Worm (Caenorhabditis elegans) whole organism, young adult: ENCODE measurements around the gene tag-293.

Experiments
- B0035.1 ChIP-seq: sonication (generic microtip); optimal IDR thresholded peaks from 2 replicates; lab custom pipeline; 2016; ENCODE audit warnings: missing genetic modification characterization, mild to moderate bottlenecking, missing compliant biosample characterization, missing genotype, missing genetic modification reagents
- B0261.1 ChIP-seq: sonication (generic microtip); optimal IDR thresholded peaks from 2 replicates; lab custom pipeline; 2016; ENCODE audit warnings: mild to moderate bottlenecking, missing genetic modification characterization, moderate library complexity, missing compliant biosample characterization
- B0336.3 ChIP-seq: fragments of 200-800 bp; sonication (Bioruptor generic); IDR thresholded peaks from 2 replicates; pipeline ENCODE4 v1.3.6; 2022; ENCODE audit warnings: missing genetic modification characterization, missing compliant biosample characterization
- F23B12.7 ChIP-seq: sonication (generic microtip); optimal IDR thresholded peaks from 2 replicates; lab custom pipeline; 2017; ENCODE audit warnings: missing genetic modification characterization, mild to moderate bottlenecking, missing compliant biosample characterization, antibody characterized with exemption, moderate library complexity; ENCODE audit not compliant: insufficient read depth
- F52B5.7 ChIP-seq: sonication (generic microtip); optimal IDR thresholded peaks from 2 replicates; lab custom pipeline; 2016; ENCODE audit warnings: mild to moderate bottlenecking, missing genetic modification characterization, missing compliant biosample characterization
- F57C9.4 ChIP-seq: sonication (generic microtip); optimal IDR thresholded peaks from 2 replicates; lab custom pipeline; 2017; ENCODE audit warnings: mild to moderate bottlenecking, missing genetic modification characterization, missing compliant biosample characterization
- Y53F4B.3 ChIP-seq: fragments of 200-800 bp; sonication (Bioruptor generic); IDR thresholded peaks from 2 replicates; pipeline ENCODE4 v1.3.6; 2022; ENCODE audit warnings: missing genetic modification reagents, missing genetic modification characterization, missing compliant biosample characterization
- atf-7 ChIP-seq: sonication (generic microtip); optimal IDR thresholded peaks from 2 replicates; lab custom pipeline; 2017; ENCODE audit warnings: mild to moderate bottlenecking, missing genetic modification characterization, missing compliant biosample characterization
- bed-2 ChIP-seq: fragments of 200-800 bp; sonication (Bioruptor generic); IDR thresholded peaks from 2 replicates; pipeline ENCODE4 v1.3.6; 2022; ENCODE audit warnings: missing genetic modification reagents, missing genetic modification characterization, missing compliant biosample characterization
- ceh-40 ChIP-seq: fragments of 200-800 bp; sonication (Bioruptor generic); IDR thresholded peaks from 2 replicates; pipeline ENCODE4 v1.3.6; 2022; ENCODE audit warnings: missing genetic modification characterization, missing compliant biosample characterization
- ceh-58 ChIP-seq: fragments of 200-800 bp; sonication (Bioruptor generic); IDR thresholded peaks from 2 replicates; pipeline ENCODE4 v1.3.6; 2022; ENCODE audit warnings: missing genetic modification characterization, missing compliant biosample characterization
- ceh-79 ChIP-seq: sonication (generic microtip); optimal IDR thresholded peaks from 2 replicates; lab custom pipeline; 2017; ENCODE audit warnings: mild to moderate bottlenecking, missing genetic modification characterization, missing compliant biosample characterization
- chd-7 ChIP-seq: sonication (generic microtip); optimal IDR thresholded peaks from 2 replicates; lab custom pipeline; 2016; ENCODE audit warnings: mild to moderate bottlenecking, missing genetic modification characterization, moderate library complexity, missing compliant biosample characterization
- him-1 ChIP-seq: sonication (generic microtip); optimal IDR thresholded peaks from 2 replicates; lab custom pipeline; 2016; ENCODE audit warnings: missing genotype, missing genetic modification reagents, missing genetic modification characterization, missing compliant biosample characterization
- hmg-1.2 ChIP-seq: fragments of 200-800 bp; sonication (Bioruptor generic); IDR thresholded peaks from 2 replicates; pipeline ENCODE4 v1.3.6; 2022; ENCODE audit warnings: missing genetic modification reagents, missing genetic modification characterization, missing compliant biosample characterization
- hmg-20 ChIP-seq: fragments of 200-800 bp; sonication (Bioruptor generic); IDR thresholded peaks from 2 replicates; pipeline ENCODE4 v1.3.6; 2022; ENCODE audit warnings: missing genetic modification reagents, missing genetic modification characterization, missing compliant biosample characterization
- hsf-1 ChIP-seq: fragments of 200-800 bp; sonication (Bioruptor generic); IDR thresholded peaks from 2 replicates; pipeline ENCODE4 v1.3.6; 2022; ENCODE audit warnings: missing genetic modification reagents, missing genetic modification characterization, missing compliant biosample characterization
- let-526 ChIP-seq: fragments of 200-800 bp; sonication (Bioruptor generic); IDR thresholded peaks from 2 replicates; pipeline ENCODE4 v1.3.6; 2022; ENCODE audit warnings: missing genetic modification reagents, missing genetic modification characterization, missing compliant biosample characterization
- lin-35 ChIP-seq, 3 experiments: fragments of 150-350 bp in 2 of 3; sonication (generic microtip) in 1 of 3; optimal IDR thresholded peaks; 2 replicates each; lab custom pipeline; 2014 to 2018; ENCODE audit warnings: missing biosample characterization in 3 of 3, missing genetic modification characterization in 3 of 3, missing genetic modification reagents in 3 of 3
- lir-1 ChIP-seq: fragments of 200-800 bp; sonication (Bioruptor generic); conservative IDR thresholded peaks from 2 replicates; pipeline ENCODE4 v1.3.6; 2022; ENCODE audit warnings: missing genetic modification reagents, missing genetic modification characterization, missing compliant biosample characterization
- madf-10 ChIP-seq: sonication (generic microtip); optimal IDR thresholded peaks from 2 replicates; lab custom pipeline; 2016; ENCODE audit warnings: mild to moderate bottlenecking, missing genetic modification characterization, missing compliant biosample characterization
- nfyb-1 ChIP-seq: fragments of 200-800 bp; sonication (Bioruptor generic); IDR thresholded peaks from 2 replicates; pipeline ENCODE4 v1.3.6; 2022; ENCODE audit warnings: missing genetic modification reagents, missing genetic modification characterization, missing compliant biosample characterization
- nhr-80 ChIP-seq: sonication (generic microtip); optimal IDR thresholded peaks from 2 replicates; lab custom pipeline; 2016; ENCODE audit warnings: missing genetic modification characterization, missing compliant biosample characterization
- nhr-90 ChIP-seq: sonication (generic microtip); optimal IDR thresholded peaks from 2 replicates; lab custom pipeline; 2016; ENCODE audit warnings: missing genotype, mild to moderate bottlenecking, missing genetic modification characterization, missing compliant biosample characterization
- pha-4 ChIP-seq: fragments of 150-350 bp; sonication (generic microtip); optimal IDR thresholded peaks from 2 replicates; lab custom pipeline; 2014; ENCODE audit warnings: missing biosample characterization, missing genetic modification reagents, missing genetic modification characterization
- rcor-1 ChIP-seq: fragments of 200-800 bp; sonication (Bioruptor generic); IDR thresholded peaks from 2 replicates; pipeline ENCODE4 v1.3.6; 2022; ENCODE audit warnings: missing genetic modification reagents, missing genetic modification characterization, missing compliant biosample characterization
- rec-8 ChIP-seq, 2 experiments: sonication (generic microtip); optimal IDR thresholded peaks; 2 replicates each; lab custom pipeline; 2016; ENCODE audit warnings: mild to moderate bottlenecking in 2 of 2, missing genetic modification characterization in 2 of 2, missing genetic modification reagents in 2 of 2, missing genotype in 2 of 2, missing biosample characterization in 1 of 2, missing compliant biosample characterization in 1 of 2, moderate library complexity in 1 of 2
- sdz-38 ChIP-seq: sonication (generic microtip); optimal IDR thresholded peaks from 2 replicates; lab custom pipeline; 2016; ENCODE audit warnings: missing genotype, missing genetic modification characterization, missing compliant biosample characterization
- sea-2 ChIP-seq: fragments of 200-800 bp; sonication (Bioruptor generic); IDR thresholded peaks from 2 replicates; pipeline ENCODE4 v1.3.6; 2022; ENCODE audit warnings: missing genetic modification characterization, missing compliant biosample characterization
- snpc-1.1 ChIP-seq: sonication (generic microtip); optimal IDR thresholded peaks from 2 replicates; lab custom pipeline; 2017; ENCODE audit warnings: missing genetic modification characterization, mild to moderate bottlenecking, missing compliant biosample characterization, antibody characterized with exemption, moderate library complexity, missing genotype, missing genetic modification reagents; ENCODE audit not compliant: insufficient read depth
- snpc-1.3 ChIP-seq: sonication (generic microtip); optimal IDR thresholded peaks from 2 replicates; lab custom pipeline; 2017; ENCODE audit warnings: missing genetic modification characterization, mild to moderate bottlenecking, missing compliant biosample characterization, antibody characterized with exemption, moderate library complexity, missing genotype, missing genetic modification reagents; ENCODE audit not compliant: insufficient read depth
- unc-130 ChIP-seq: sonication (generic microtip); optimal IDR thresholded peaks from 2 replicates; lab custom pipeline; 2016; ENCODE audit warnings: missing genetic modification reagents, missing genetic modification characterization, missing compliant biosample characterization
- zfh-2 ChIP-seq: fragments of 200-800 bp; sonication (Bioruptor generic); conservative IDR thresholded peaks from 2 replicates; pipeline ENCODE4 v1.3.6; 2022; ENCODE audit warnings: missing genetic modification reagents, missing genetic modification characterization, missing compliant biosample characterization

Gene tag-293

DNA sequence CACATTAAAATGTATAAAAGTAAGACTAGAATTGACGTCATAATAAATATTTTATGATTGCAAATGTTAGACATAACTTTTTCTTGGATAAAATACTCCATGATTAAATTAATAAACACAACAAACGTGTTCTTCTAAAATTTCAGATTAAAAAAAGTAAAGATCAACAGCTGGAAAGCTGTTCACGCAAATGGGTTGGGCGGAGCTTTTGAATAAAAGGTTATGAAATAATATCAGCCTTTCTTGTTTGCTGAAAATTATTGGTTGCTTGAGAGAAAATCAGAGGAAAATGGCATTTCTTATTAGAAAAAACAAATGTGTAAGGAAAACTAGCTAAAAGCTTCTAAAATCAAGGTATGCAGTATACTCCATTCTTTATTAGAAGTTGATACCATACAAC, 32.4 kb upstream of the tag-293 start, which contains the start of gene C02H6.3:
Gene C02H6.3 (minus strand): TSS at position 101 of the 400 bp plus-strand sequence.
- no peak for TF ChIP-seq him-1 (tag; lab: Kevin White, UChicago)
- no peak for TF ChIP-seq F57C9.4 (tag; lab: Kevin White, UChicago)

DNA sequence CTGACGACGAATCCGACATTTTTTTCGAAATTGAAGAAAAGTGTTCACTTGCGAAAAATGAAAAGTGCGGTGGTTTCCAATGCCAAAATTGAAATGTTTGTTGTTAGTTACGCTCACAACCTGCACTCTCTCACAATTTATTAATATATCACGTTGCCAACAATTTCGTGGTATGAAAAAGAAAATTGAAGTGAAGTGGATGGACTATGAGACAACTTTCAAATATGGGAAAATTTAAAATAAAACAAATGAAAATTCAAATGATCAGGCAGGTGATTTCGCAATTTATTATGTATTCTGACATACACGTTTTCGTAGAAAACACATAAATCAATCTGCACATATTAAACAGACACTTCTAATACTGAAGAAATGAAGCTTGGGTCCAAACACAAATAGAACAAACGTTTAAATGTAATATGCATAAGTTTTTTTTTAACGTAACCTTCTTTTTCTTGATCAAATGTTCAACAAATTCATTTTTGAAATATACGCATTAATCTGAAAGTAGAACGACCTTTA, 30.7 kb upstream of the tag-293 start, which contains the start of gene srp-6:
Gene srp-6 (minus strand): TSS at position 51 of the 522 bp plus-strand sequence.
- TF ChIP-seq nfyb-1 (no peak), chd-7 (tag; lab: Kevin White, UChicago) (no peak)
- TF ChIP-seq, all 124 proteins: peak for 0

DNA sequence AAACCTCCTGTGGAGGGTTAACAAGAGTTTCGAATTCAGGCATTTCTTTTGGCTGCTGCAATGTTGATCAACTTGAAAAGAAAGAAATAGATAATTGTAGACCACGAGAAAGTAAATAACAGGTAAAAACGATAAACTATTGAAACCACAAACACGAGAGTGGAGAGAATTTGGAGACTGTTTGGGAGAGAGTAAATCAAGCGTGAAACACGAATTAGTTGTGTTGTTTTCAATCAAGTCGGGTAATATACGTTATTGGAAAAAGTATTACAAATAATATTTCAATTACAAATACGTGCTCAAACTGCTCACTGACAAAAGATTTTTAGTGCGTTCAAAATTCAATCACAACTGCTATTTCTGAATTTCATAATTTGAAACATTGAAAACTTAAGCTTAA, 25.6 kb upstream of the tag-293 start, which contains the start of gene C03G6.17:
Gene C03G6.17 (minus strand): TSS at position 101 of the 400 bp plus-strand sequence.
- TF ChIP-seq snpc-1.3 (tag; lab: Kevin White, UChicago): no peak
- TF ChIP-seq zfh-2 (GFP tag; lab: Robert Waterston, UW): no peak
- no peak for TF ChIP-seq lin-35 (GFP tag; optimal IDR thresholded peaks at IDR 0.05; lab: Kevin White, UChicago)
- no peak for TF ChIP-seq ceh-58 (GFP tag; lab: Robert Waterston, UW)
- TF ChIP-seq nhr-80 (tag; lab: Kevin White, UChicago): no peak
- TF ChIP-seq let-526 (GFP tag; lab: Robert Waterston, UW): no peak
- TF ChIP-seq hmg-1.2 (GFP tag; lab: Robert Waterston, UW): no peak
- TF ChIP-seq lir-1 (GFP tag; lab: Robert Waterston, UW): no peak
- no peak for TF ChIP-seq sdz-38 (tag; lab: Kevin White, UChicago)
- TF ChIP-seq Y53F4B.3 (GFP tag; lab: Robert Waterston, UW): no peak
- TF ChIP-seq nhr-90: no peak
- no peak for TF ChIP-seq hmg-20 (GFP tag; lab: Robert Waterston, UW)
- TF ChIP-seq atf-7 (tag; lab: Kevin White, UChicago): no peak
- TF ChIP-seq bed-2 (GFP tag; lab: Robert Waterston, UW): no peak
- TF ChIP-seq madf-10: no peak
- TF ChIP-seq B0261.1 (tag; lab: Kevin White, UChicago): no peak
- no peak for TF ChIP-seq sea-2 (GFP tag; lab: Robert Waterston, UW)
- TF ChIP-seq rcor-1: no peak
- no peak for TF ChIP-seq ceh-79
- TF ChIP-seq pha-4 (tag; lab: Kevin White, UChicago): no peak
- TF ChIP-seq, all 124 proteins: peak for 0

DNA sequence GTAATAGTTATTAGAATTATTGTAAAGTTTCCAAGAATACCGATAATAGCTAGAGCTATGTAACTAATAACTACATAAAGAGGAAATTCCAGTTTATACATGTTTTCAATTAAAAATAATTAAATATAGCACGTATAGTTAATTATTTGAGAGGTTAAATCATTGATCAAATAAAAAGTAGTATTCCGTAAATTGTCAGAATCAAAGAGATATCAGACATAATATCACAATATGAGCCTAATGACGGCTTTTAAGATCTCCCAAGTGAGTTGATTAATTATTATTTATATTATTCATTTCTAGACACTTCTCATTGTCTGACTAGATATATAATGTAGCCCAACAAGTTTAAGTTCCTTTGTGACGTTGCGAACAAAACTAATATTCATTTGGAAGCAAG, 24.0 kb upstream of the tag-293 start, which contains the start of gene srsx-24:
Gene srsx-24 (minus strand): TSS at position 101 of the 400 bp plus-strand sequence.
- TF ChIP-seq B0035.1 (no peak), ceh-40 (GFP tag; lab: Robert Waterston, UW) (no peak), rec-8 (tag; optimal IDR thresholded peaks at IDR 0.05; lab: Kevin White, UChicago) (no peak), F23B12.7 (tag; lab: Kevin White, UChicago) (no peak), snpc-1.1 (no peak), B0336.3 (GFP tag; lab: Robert Waterston, UW) (no peak), F52B5.7 (tag; lab: Kevin White, UChicago) (no peak), hsf-1 (GFP tag; lab: Robert Waterston, UW) (no peak), unc-130 (GFP tag; lab: Kevin White, UChicago) (no peak), chd-7 (tag; lab: Kevin White, UChicago) (no peak)
